Worm (Caenorhabditis elegans): ENCODE results near the gene F53F1.6.
"Not testable (repeated sequence)": the region's sequence is repeated elsewhere in the genome, so short reads cannot be mapped to it uniquely, and the experiment has no call there.

F53F1.6 gene

DNA sequence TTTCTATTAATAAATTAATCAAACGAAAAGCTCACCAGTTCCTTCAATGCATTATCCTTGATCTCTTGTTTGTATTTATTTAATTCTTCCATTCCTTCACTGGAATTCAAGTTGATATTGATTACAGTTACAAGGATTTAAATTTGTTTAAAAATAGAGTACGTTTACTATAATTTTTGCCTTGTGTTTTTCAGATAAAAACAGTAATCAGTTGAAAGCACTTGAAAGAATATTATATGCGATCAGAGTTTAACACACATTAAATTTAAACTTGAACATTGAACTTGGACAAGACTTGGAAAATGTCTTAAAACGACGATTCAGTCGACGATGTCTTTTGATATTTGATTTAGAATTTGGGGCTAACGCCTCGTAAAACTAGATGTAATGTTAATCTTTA lies at the start of gene F53F1.6:
Gene F53F1.6, minus strand, starts transcription at position 101 of the 400 bp plus-strand sequence.
- TF ChIP-seq med-1 (GFP tag; optimal IDR thresholded peaks at IDR 0.05; ENCODE audit: insufficient read depth) (no peak), T22C8.4 (GFP tag; IDR thresholded peaks at IDR 0.05) (no peak), ref-1 (GFP tag; conservative IDR thresholded peaks at IDR 0.05) (no peak), tab-1 (GFP tag; IDR thresholded peaks at IDR 0.05) (no peak), klf-2 (GFP tag; conservative IDR thresholded peaks at IDR 0.05) (no peak), ztf-23 (GFP tag; IDR thresholded peaks at IDR 0.05) (no peak), ztf-29 (GFP tag; IDR thresholded peaks at IDR 0.05) (no peak), cog-1 (tag; optimal IDR thresholded peaks at IDR 0.05) (no peak), flt-1 (GFP tag; IDR thresholded peaks at IDR 0.05) (no peak)

ce11 chrV:13464123-13464522 lies 46.7 kb upstream of the F53F1.6 start:
- no peak for TF ChIP-seq tab-1 (GFP tag; IDR thresholded peaks at IDR 0.05)
- TF ChIP-seq ref-1 (GFP tag; conservative IDR thresholded peaks at IDR 0.05) = no peak
- no peak for TF ChIP-seq cog-1 (tag; optimal IDR thresholded peaks at IDR 0.05)
- TF ChIP-seq ztf-23 (GFP tag; IDR thresholded peaks at IDR 0.05) = no peak
- no peak for TF ChIP-seq med-1 (GFP tag; optimal IDR thresholded peaks at IDR 0.05; ENCODE audit: insufficient read depth)
- TF ChIP-seq T22C8.4 (GFP tag; IDR thresholded peaks at IDR 0.05) = no peak
- no peak for TF ChIP-seq klf-2 (GFP tag; conservative IDR thresholded peaks at IDR 0.05)
- no peak for TF ChIP-seq flt-1 (GFP tag; IDR thresholded peaks at IDR 0.05)
- no peak for TF ChIP-seq ztf-29 (GFP tag; IDR thresholded peaks at IDR 0.05)

ce11 chrV:13462974-13463373 lies 45.6 kb upstream of the F53F1.6 start, which contains the start of gene frm-10:
Gene frm-10 (plus strand): TSS chrV:13463207.
- TF ChIP-seq T22C8.4 (GFP tag; IDR thresholded peaks at IDR 0.05) (no peak), ref-1 (GFP tag; conservative IDR thresholded peaks at IDR 0.05) (no peak), cog-1 (tag; optimal IDR thresholded peaks at IDR 0.05) (no peak)

- no peak for TF ChIP-seq tab-1 (GFP tag; IDR thresholded peaks at IDR 0.05)
Observed at ce11 chrV:13459323-13459722, 41.9 kb upstream of the F53F1.6 start, which contains the start of gene bath-39. Gene bath-39 (plus strand): TSS chrV:13459459.

ce11 chrV:13457858-13458257 lies 40.4 kb upstream of the F53F1.6 start, which contains the start of gene F25H9.2:
Gene F25H9.2 (plus strand): TSS chrV:13458083.
- TF ChIP-seq tab-1 (GFP tag; IDR thresholded peaks at IDR 0.05) (no peak), cog-1 (tag; optimal IDR thresholded peaks at IDR 0.05) (no peak), med-1 (GFP tag; optimal IDR thresholded peaks at IDR 0.05; ENCODE audit: insufficient read depth) (no peak), ztf-29 (GFP tag; IDR thresholded peaks at IDR 0.05) (no peak), ztf-23 (GFP tag; IDR thresholded peaks at IDR 0.05) (no peak)

- TF ChIP-seq klf-2 (GFP tag; conservative IDR thresholded peaks at IDR 0.05) (no peak), ztf-29 (GFP tag; IDR thresholded peaks at IDR 0.05) (no peak), med-1 (GFP tag; optimal IDR thresholded peaks at IDR 0.05; ENCODE audit: insufficient read depth) (no peak), cog-1 (tag; optimal IDR thresholded peaks at IDR 0.05) (no peak), T22C8.4 (GFP tag; IDR thresholded peaks at IDR 0.05) (no peak), flt-1 (GFP tag; IDR thresholded peaks at IDR 0.05) (no peak), ref-1 (GFP tag; conservative IDR thresholded peaks at IDR 0.05) (no peak), ztf-23 (GFP tag; IDR thresholded peaks at IDR 0.05) (no peak)
Observed at ce11 chrV:13455448-13455847, 38.0 kb upstream of the F53F1.6 start, which contains the start of gene lurp-3. Gene lurp-3 (plus strand): TSS chrV:13455748.

DNA sequence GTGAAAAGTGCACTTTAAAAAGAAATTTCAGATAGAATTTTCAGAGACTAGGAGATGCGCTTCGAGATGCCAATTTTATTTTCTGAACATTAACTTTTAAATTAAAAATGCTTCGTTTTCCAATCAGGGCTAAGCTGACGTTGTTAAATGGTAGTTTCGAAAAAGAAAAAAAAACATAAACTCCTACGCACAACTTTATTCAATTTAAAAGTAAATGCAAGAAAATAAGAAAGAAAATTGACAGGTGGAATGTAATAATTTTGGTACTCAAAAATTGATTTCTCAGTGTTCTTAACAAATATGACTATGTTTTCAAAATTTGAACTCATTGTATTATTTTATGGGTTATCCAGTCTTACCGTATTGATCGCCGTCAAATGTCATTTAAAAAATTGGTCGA lies 35.9 kb upstream of the F53F1.6 start, which contains the start of gene lurp-2:
Gene lurp-2, plus strand, starts transcription at position 301 of the 400 bp plus-strand sequence.
- TF ChIP-seq T22C8.4 (GFP tag; IDR thresholded peaks at IDR 0.05) (no peak), med-1 (GFP tag; optimal IDR thresholded peaks at IDR 0.05; ENCODE audit: insufficient read depth) (no peak), ztf-29 (GFP tag; IDR thresholded peaks at IDR 0.05) (no peak), ref-1 (GFP tag; conservative IDR thresholded peaks at IDR 0.05) (no peak), cog-1 (tag; optimal IDR thresholded peaks at IDR 0.05) (no peak), ztf-23 (GFP tag; IDR thresholded peaks at IDR 0.05) (no peak), klf-2 (GFP tag; conservative IDR thresholded peaks at IDR 0.05) (no peak), tab-1 (GFP tag; IDR thresholded peaks at IDR 0.05) (no peak), flt-1 (GFP tag; IDR thresholded peaks at IDR 0.05) (no peak)

ce11 chrV:13445229-13445949 lies 28.0 kb upstream of the F53F1.6 start, which contains the start of gene Y2H9A.4:
Gene Y2H9A.4 (plus strand): TSS chrV:13445899.
- TF ChIP-seq ref-1 (GFP tag; conservative IDR thresholded peaks at IDR 0.05) = no peak
- no peak for TF ChIP-seq ztf-29 (GFP tag; IDR thresholded peaks at IDR 0.05)
- TF ChIP-seq ztf-23 (GFP tag; IDR thresholded peaks at IDR 0.05) = no peak
- TF ChIP-seq T22C8.4 (GFP tag; IDR thresholded peaks at IDR 0.05) = no peak
- TF ChIP-seq klf-2 (GFP tag; conservative IDR thresholded peaks at IDR 0.05) = no peak
- TF ChIP-seq cog-1 (tag; optimal IDR thresholded peaks at IDR 0.05) = no peak
- TF ChIP-seq tab-1 (GFP tag; IDR thresholded peaks at IDR 0.05) = no peak
- TF ChIP-seq flt-1 (GFP tag; IDR thresholded peaks at IDR 0.05) = no peak
- no peak for TF ChIP-seq med-1 (GFP tag; optimal IDR thresholded peaks at IDR 0.05; ENCODE audit: insufficient read depth)

DNA sequence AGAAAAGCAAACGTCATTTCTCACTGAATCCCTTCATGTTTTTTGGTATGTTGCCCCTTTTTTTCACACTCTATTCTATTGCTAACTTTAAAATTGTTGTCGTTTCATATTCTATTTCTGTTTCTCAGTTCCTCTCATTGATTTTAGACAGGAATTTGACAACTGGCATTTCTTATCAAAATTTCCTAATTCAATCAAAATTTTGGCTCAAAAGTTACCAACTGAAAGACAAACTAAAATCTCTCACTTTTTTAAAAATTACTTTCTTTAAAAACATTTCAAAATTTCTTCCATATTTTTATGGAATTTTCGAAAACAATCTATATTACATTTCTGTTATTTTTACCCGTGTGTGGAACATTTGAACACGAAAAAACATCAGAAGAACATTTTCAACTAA lies 26.1 kb upstream of the F53F1.6 start, which contains the start of gene Y2H9A.6:
Gene Y2H9A.6, plus strand, starts transcription at position 301 of the 400 bp plus-strand sequence.
- not testable (repeated sequence) for TF ChIP-seq ref-1 (GFP tag; conservative IDR thresholded peaks at IDR 0.05); tab-1 (GFP tag; IDR thresholded peaks at IDR 0.05); ztf-23 (GFP tag; IDR thresholded peaks at IDR 0.05)

- TF ChIP-seq tab-1 (GFP tag; IDR thresholded peaks at IDR 0.05) (no peak), med-1 (GFP tag; optimal IDR thresholded peaks at IDR 0.05; ENCODE audit: insufficient read depth) (no peak), ztf-23 (GFP tag; IDR thresholded peaks at IDR 0.05) (no peak), flt-1 (GFP tag; IDR thresholded peaks at IDR 0.05) (no peak), T22C8.4 (GFP tag; IDR thresholded peaks at IDR 0.05) (no peak), ref-1 (GFP tag; conservative IDR thresholded peaks at IDR 0.05) (no peak), ztf-29 (GFP tag; IDR thresholded peaks at IDR 0.05) (no peak), cog-1 (tag; optimal IDR thresholded peaks at IDR 0.05) (no peak), klf-2 (GFP tag; conservative IDR thresholded peaks at IDR 0.05) (no peak)
Observed at ce11 chrV:13442819-13443218, 25.4 kb upstream of the F53F1.6 start.
